Worm (Caenorhabditis elegans) whole organism, L2 larva: Measurements from ENCODE around the gene K09F6.6.
"Not testable (repeated sequence)": the region's sequence is repeated elsewhere in the genome, so short reads cannot be mapped to it uniquely, and the experiment has no call there.

Experiments used
- C34F6.9 ChIP-seq: fragments of 150-350 bp; optimal IDR thresholded peaks from 2 replicates; lab custom pipeline; 2014; ENCODE audit warnings: missing biosample characterization, missing genetic modification characterization
- F13H6.1 ChIP-seq: sonication (generic microtip); optimal IDR thresholded peaks from 2 replicates; lab custom pipeline; 2016; ENCODE audit warnings: missing genetic modification characterization, missing compliant biosample characterization
- R02D3.7 ChIP-seq: fragments of 150-350 bp; optimal IDR thresholded peaks from 2 replicates; lab custom pipeline; 2014; ENCODE audit warnings: missing biosample characterization, missing genetic modification characterization
- Y55F3AM.14 ChIP-seq: fragments of 200-800 bp; sonication (Bioruptor generic); optimal IDR thresholded peaks from 2 replicates; lab custom pipeline; 2018; ENCODE audit warnings: mild to moderate bottlenecking, missing genetic modification characterization, missing compliant biosample characterization
- ZK546.5 ChIP-seq: sonication (generic microtip); optimal IDR thresholded peaks from 2 replicates; lab custom pipeline; 2017; ENCODE audit warnings: missing biosample characterization, missing genetic modification characterization
- alr-1 ChIP-seq: fragments of 150-350 bp; optimal IDR thresholded peaks from 2 replicates; lab custom pipeline; 2014; ENCODE audit warnings: missing biosample characterization, missing genetic modification characterization
- aly-2 ChIP-seq: fragments of 150-350 bp; optimal IDR thresholded peaks from 2 replicates; lab custom pipeline; 2014; ENCODE audit warnings: missing biosample characterization, missing genetic modification characterization
- blmp-1 ChIP-seq: sonication (generic microtip); optimal IDR thresholded peaks from 2 replicates; lab custom pipeline; 2017; ENCODE audit warnings: missing genetic modification characterization, mild to moderate bottlenecking, missing compliant biosample characterization, antibody characterized with exemption, moderate library complexity; ENCODE audit not compliant: insufficient read depth
- ceh-16 ChIP-seq: fragments of 150-350 bp; optimal IDR thresholded peaks from 2 replicates; lab custom pipeline; 2014; ENCODE audit warnings: missing biosample characterization, missing genetic modification characterization
- crh-2 ChIP-seq: sonication (generic microtip); optimal IDR thresholded peaks from 2 replicates; lab custom pipeline; 2017; ENCODE audit warnings: missing biosample characterization, missing genetic modification characterization
- dmd-4 ChIP-seq: sonication (generic microtip); optimal IDR thresholded peaks from 2 replicates; lab custom pipeline; 2017; ENCODE audit warnings: missing biosample characterization, missing genetic modification characterization
- egl-27 ChIP-seq: sonication (generic microtip); optimal IDR thresholded peaks from 3 replicates; lab custom pipeline; 2017; ENCODE audit warnings: missing biosample characterization, missing genetic modification reagents, missing genetic modification characterization
- lin-11 ChIP-seq: fragments of 150-350 bp; sonication (generic microtip); optimal IDR thresholded peaks from 2 replicates; lab custom pipeline; 2014; ENCODE audit warnings: missing biosample characterization, missing genetic modification characterization, inconsistent platforms, mixed read lengths
- lin-13 ChIP-seq: fragments of 150-350 bp; optimal IDR thresholded peaks from 2 replicates; lab custom pipeline; 2014; ENCODE audit warnings: missing biosample characterization, missing genetic modification reagents, missing genetic modification characterization
- mab-5 ChIP-seq: fragments of 150-350 bp; optimal IDR thresholded peaks from 2 replicates; lab custom pipeline; 2014; ENCODE audit warnings: missing biosample characterization, missing genetic modification characterization
- mdl-1 ChIP-seq, 2 experiments: fragments of 150-350 bp in 1 of 2; sonication (generic microtip) in 1 of 2; optimal IDR thresholded peaks; 2 replicates each; lab custom pipeline; 2017; ENCODE audit warnings: missing biosample characterization in 2 of 2, missing genetic modification characterization in 2 of 2
- nhr-10 ChIP-seq: sonication (generic microtip); optimal IDR thresholded peaks from 2 replicates; lab custom pipeline; 2017; ENCODE audit warnings: missing biosample characterization, missing genetic modification characterization
- nhr-11 ChIP-seq: fragments of 150-350 bp; optimal IDR thresholded peaks from 2 replicates; lab custom pipeline; 2014; ENCODE audit warnings: missing biosample characterization, missing genetic modification characterization
- nhr-12 ChIP-seq: fragments of 150-350 bp; optimal IDR thresholded peaks from 2 replicates; lab custom pipeline; 2014; ENCODE audit warnings: missing biosample characterization, missing genetic modification characterization
- nhr-21 ChIP-seq: fragments of 150-350 bp; optimal IDR thresholded peaks from 2 replicates; lab custom pipeline; 2014; ENCODE audit warnings: missing biosample characterization, missing genetic modification characterization
- nhr-23 ChIP-seq: fragments of 150-350 bp; optimal IDR thresholded peaks from 2 replicates; lab custom pipeline; 2014; ENCODE audit warnings: missing biosample characterization, missing genetic modification reagents, missing genetic modification characterization
- nhr-25 ChIP-seq: fragments of 150-350 bp; sonication (generic microtip); optimal IDR thresholded peaks from 3 replicates; lab custom pipeline; 2014; ENCODE audit warnings: missing biosample characterization, missing genetic modification characterization
- nhr-6 ChIP-seq: fragments of 150-350 bp; optimal IDR thresholded peaks from 2 replicates; lab custom pipeline; 2014; ENCODE audit warnings: missing biosample characterization, missing genetic modification characterization
- peb-1 ChIP-seq: fragments of 150-350 bp; optimal IDR thresholded peaks from 2 replicates; lab custom pipeline; 2014; ENCODE audit warnings: missing biosample characterization, missing genetic modification characterization
- sem-4 ChIP-seq: fragments of 150-350 bp; optimal IDR thresholded peaks from 2 replicates; lab custom pipeline; 2014; ENCODE audit warnings: missing biosample characterization, missing genetic modification reagents, missing genetic modification characterization
- sma-3 ChIP-seq: sonication (generic microtip); optimal IDR thresholded peaks from 2 replicates; lab custom pipeline; 2016; ENCODE audit warnings: missing genetic modification reagents, missing genetic modification characterization, missing compliant biosample characterization
- unc-39 ChIP-seq: fragments of 150-350 bp; optimal IDR thresholded peaks from 2 replicates; lab custom pipeline; 2014; ENCODE audit warnings: missing biosample characterization, missing genetic modification characterization
- unc-62 ChIP-seq: fragments of 150-350 bp; optimal IDR thresholded peaks from 2 replicates; lab custom pipeline; 2014; ENCODE audit warnings: missing biosample characterization, missing genetic modification reagents, missing genetic modification characterization
- zag-1 ChIP-seq: fragments of 150-350 bp; optimal IDR thresholded peaks from 2 replicates; lab custom pipeline; 2014; ENCODE audit warnings: missing biosample characterization, missing genetic modification characterization
- ztf-1 ChIP-seq: fragments of 200-800 bp; sonication (Bioruptor generic); conservative IDR thresholded peaks from 2 replicates; pipeline ENCODE4 v1.3.6; 2022; ENCODE audit warnings: missing genetic modification characterization, missing compliant biosample characterization
- ztf-11 ChIP-seq: sonication (generic microtip); optimal IDR thresholded peaks from 2 replicates; lab custom pipeline; 2017; ENCODE audit warnings: missing biosample characterization, missing genetic modification characterization
- ztf-4 ChIP-seq: fragments of 150-350 bp; optimal IDR thresholded peaks from 2 replicates; lab custom pipeline; 2014; ENCODE audit warnings: missing biosample characterization, missing genetic modification characterization

K09F6.6 gene

ce11 chrII:2282599-2282998, 3.5 kb upstream of the K09F6.6 start, which contains the start of gene K09F6.9:
TSS of gene K09F6.9 (minus strand) at chrII:2282699.
- not testable (repeated sequence) for TF ChIP-seq C34F6.9; egl-27 (tag; lab: Kevin White, UChicago); Y55F3AM.14 (GFP tag; lab: Kevin White, UChicago)

- no peak for TF ChIP-seq ZK546.5 (tag; lab: Kevin White, UChicago)
- TF ChIP-seq nhr-10 (tag; lab: Kevin White, UChicago), result no peak
- TF ChIP-seq nhr-12 (tag; lab: Kevin White, UChicago), result no peak
- TF ChIP-seq ztf-4 (tag; lab: Kevin White, UChicago), result no peak
- TF ChIP-seq, all 48 proteins: peak for 0
These were observed 734 bp upstream of the K09F6.6 start, which contains the start of gene K09F6.11 for ce11 chrII:2279839-2280238. TSS of gene K09F6.11 (plus strand) at chrII:2280139.

- no peak for TF ChIP-seq peb-1 (tag; lab: Kevin White, UChicago)
- TF ChIP-seq nhr-25 (tag; lab: Kevin White, UChicago), result no peak
- no peak for TF ChIP-seq ceh-16 (tag; lab: Kevin White, UChicago)
- TF ChIP-seq mdl-1 (tag; optimal IDR thresholded peaks at IDR 0.05; lab: Kevin White, UChicago), result no peak
- no peak for TF ChIP-seq lin-13 (GFP tag; lab: Kevin White, UChicago)
- no peak for TF ChIP-seq R02D3.7
- TF ChIP-seq aly-2, result no peak
- no peak for TF ChIP-seq nhr-6 (tag; lab: Kevin White, UChicago)
- no peak for TF ChIP-seq zag-1
- no peak for TF ChIP-seq ztf-11 (tag; lab: Kevin White, UChicago)
- no peak for TF ChIP-seq dmd-4 (tag; lab: Kevin White, UChicago)
- no peak for TF ChIP-seq alr-1 (tag; lab: Kevin White, UChicago)
- no peak for TF ChIP-seq ztf-1 (GFP tag; lab: Robert Waterston, UW)
- no peak for TF ChIP-seq C34F6.9
These were observed 1.7 kb downstream of the K09F6.6 start, which contains the start of gene K09F6.15 for ce11 chrII:2277418-2277817. TSS of gene K09F6.15 (minus strand) at chrII:2277518.

ce11 chrII:2273750-2274149, 5.4 kb downstream of the K09F6.6 start:
- TF ChIP-seq ZK546.5 (tag; lab: Kevin White, UChicago) (no peak), dmd-4 (tag; lab: Kevin White, UChicago) (no peak), mab-5 (tag; lab: Kevin White, UChicago) (no peak), ceh-16 (tag; lab: Kevin White, UChicago) (no peak)

ce11 chrII:2254861-2255260, 24.2 kb downstream of the K09F6.6 start, which contains the start of gene K09F6.3:
TSS of gene K09F6.3 (plus strand) at chrII:2255161.
- TF ChIP-seq unc-39, F13H6.1, sem-4 (tag; lab: Kevin White, UChicago): not testable (repeated sequence)
- TF ChIP-seq, all 48 proteins: peak for 0; not testable (repeated sequence) for 48

- TF ChIP-seq nhr-10 (tag; lab: Kevin White, UChicago) (no peak), lin-11 (tag; lab: Kevin White, UChicago) (no peak), dmd-4 (tag; lab: Kevin White, UChicago) (no peak), alr-1 (tag; lab: Kevin White, UChicago) (no peak), ceh-16 (tag; lab: Kevin White, UChicago) (no peak), sma-3 (GFP tag; lab: Kevin White, UChicago) (no peak), ZK546.5 (tag; lab: Kevin White, UChicago) (no peak), mab-5 (tag; lab: Kevin White, UChicago) (no peak), nhr-21 (tag; lab: Kevin White, UChicago) (no peak), lin-13 (GFP tag; lab: Kevin White, UChicago) (no peak), nhr-12 (tag; lab: Kevin White, UChicago) (no peak), blmp-1 (tag; lab: Kevin White, UChicago) (no peak), crh-2 (tag; lab: Kevin White, UChicago) (no peak)
These were observed 25.4 kb downstream of the K09F6.6 start for ce11 chrII:2253676-2254075.

- TF ChIP-seq F13H6.1 (tag; lab: Kevin White, UChicago) (no peak), ztf-4 (tag; lab: Kevin White, UChicago) (no peak), nhr-11 (tag; lab: Kevin White, UChicago) (no peak), unc-62 (GFP tag; lab: Kevin White, UChicago) (no peak), nhr-23 (tag; lab: Kevin White, UChicago) (no peak)
These were observed 27.5 kb downstream of the K09F6.6 start for ce11 chrII:2251617-2252016.
